Fruit fly (Drosophila melanogaster): ENCODE results near the gene Jhbp1.

Gene Jhbp1

DNA sequence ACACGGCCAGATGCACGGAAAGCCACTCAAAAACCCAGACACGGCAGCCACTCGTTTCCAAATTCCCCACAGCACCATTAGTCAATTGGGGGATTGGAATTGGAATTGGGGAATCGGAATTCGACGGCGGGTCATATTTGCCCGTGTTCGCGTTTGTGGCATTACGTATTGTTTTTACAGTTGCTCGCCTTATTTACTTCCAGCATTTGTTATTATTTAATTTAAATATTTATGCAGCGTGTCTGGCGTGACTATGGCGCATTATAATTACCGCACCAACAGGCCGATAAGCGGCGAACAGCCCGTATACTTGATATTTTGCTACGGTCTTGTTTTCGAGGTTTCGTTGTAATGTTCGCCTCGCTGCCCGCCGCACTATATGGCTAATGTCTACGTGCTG is 49.9 kb downstream of the Jhbp1 start:
- TF ChIP-seq noc (tag; optimal IDR thresholded peaks at IDR 0.05): no peak

DNA sequence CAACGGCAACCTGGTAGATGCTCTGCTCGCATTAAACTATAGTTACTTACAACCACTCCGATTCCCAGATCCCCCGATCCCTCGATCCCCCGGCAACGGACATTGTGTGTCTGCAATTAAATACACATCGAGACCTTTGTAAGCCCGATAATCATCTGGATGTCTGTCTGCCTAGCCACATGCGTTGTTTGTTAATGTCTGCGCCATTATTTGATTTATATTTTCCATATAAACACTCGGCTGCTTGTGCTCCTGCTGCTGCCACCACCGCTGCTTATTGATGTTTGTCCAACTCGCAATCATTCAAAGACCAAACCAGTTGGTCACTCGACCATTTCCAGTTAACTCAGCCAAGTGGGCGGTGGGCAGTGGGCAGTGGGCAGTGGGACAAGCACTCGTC is 51.0 kb downstream of the Jhbp1 start:
- TF ChIP-seq noc (tag; optimal IDR thresholded peaks at IDR 0.05): no peak

DNA sequence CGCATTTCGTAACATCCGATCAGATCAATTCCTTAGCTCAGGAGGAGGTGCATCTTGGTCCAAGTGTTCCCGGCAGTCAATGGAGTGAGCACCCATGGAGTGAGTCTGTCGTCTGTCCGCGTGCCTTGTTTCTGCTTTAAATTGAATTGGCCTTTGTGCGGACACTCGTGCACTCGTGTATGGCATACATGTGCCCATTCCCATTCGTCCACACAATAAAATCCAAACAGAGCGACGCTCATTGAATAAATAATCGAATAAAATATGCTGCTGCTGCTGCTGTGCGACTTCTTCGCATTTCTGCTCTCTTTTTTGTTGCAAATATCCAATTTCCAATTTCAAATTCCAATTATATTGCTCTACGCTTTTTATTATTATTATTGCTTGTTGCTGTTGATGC is 51.8 kb downstream of the Jhbp1 start:
- no peak for TF ChIP-seq noc (tag; optimal IDR thresholded peaks at IDR 0.05)
